Fruit fly (Drosophila melanogaster): ENCODE results near the gene nebu.
A peak's percentile ranks its signal among the peaks of the same experiment; 100 is the strongest.

Gene nebu

dm6 chr3L:12830416-12830815, 12.5 kb downstream of the nebu start (continued):
- no peak for TF ChIP-seq nerfin-2 (GFP tag; IDR thresholded peaks at IDR 0.05; ENCODE audit: partially characterized antibody)
- peak; percentile 17 for TF ChIP-seq CG10209 (GFP tag; optimal IDR thresholded peaks at IDR 0.05)
- no peak for TF ChIP-seq scrt (GFP tag; optimal IDR thresholded peaks at IDR 0.05)
- no peak for TF ChIP-seq cad (GFP tag; optimal IDR thresholded peaks at IDR 0.05)
- TF ChIP-seq eve (GFP tag; optimal IDR thresholded peaks at IDR 0.05), result no peak
- TF ChIP-seq CG7987 (GFP tag; optimal IDR thresholded peaks at IDR 0.05), result no peak
- no peak for TF ChIP-seq CG10979 (tag; optimal IDR thresholded peaks at IDR 0.05)
- no peak for TF ChIP-seq bcd (GFP tag; optimal IDR thresholded peaks at IDR 0.05)
- no peak for TF ChIP-seq CG2889 (GFP tag; IDR thresholded peaks at IDR 0.05)
- no peak for TF ChIP-seq Usf (GFP tag; optimal IDR thresholded peaks at IDR 0.05)
- TF ChIP-seq cato (GFP tag; optimal IDR thresholded peaks at IDR 0.05; ENCODE audit: borderline replicate concordance), result no peak
- no peak for TF ChIP-seq btn (GFP tag; optimal IDR thresholded peaks at IDR 0.05)
- no peak for TF ChIP-seq fru (optimal IDR thresholded peaks at IDR 0.05)
- no peak for TF ChIP-seq CG12299 (tag; optimal IDR thresholded peaks at IDR 0.05)
- TF ChIP-seq tll (GFP tag; optimal IDR thresholded peaks at IDR 0.05), result no peak
- no peak for TF ChIP-seq zf30C (GFP tag; optimal IDR thresholded peaks at IDR 0.05)
- TF ChIP-seq CG2202 (tag; optimal IDR thresholded peaks at IDR 0.05), result peak; percentile 4
- peak; percentile 52; the same call in 1 of the 2 replicates for TF ChIP-seq vvl (GFP tag; IDR thresholded peaks at IDR 0.05)
- TF ChIP-seq CG10321 (GFP tag; IDR thresholded peaks at IDR 0.05), result no peak
- no peak for TF ChIP-seq HLHmδ (GFP tag; optimal IDR thresholded peaks at IDR 0.05)
- no peak for TF ChIP-seq kay (GFP tag; optimal IDR thresholded peaks at IDR 0.05)
- TF ChIP-seq Xrp1 (GFP tag; IDR thresholded peaks at IDR 0.05), result peak; percentile 51; the same call in 1 of the 2 replicates
- peak; percentile 72 for TF ChIP-seq sd (tag; optimal IDR thresholded peaks at IDR 0.05)
- TF ChIP-seq CG32772 (GFP tag; IDR thresholded peaks at IDR 0.05), result no peak
- TF ChIP-seq CG15073 (GFP tag; optimal IDR thresholded peaks at IDR 0.05), result no peak
- no peak for TF ChIP-seq trem (tag; optimal IDR thresholded peaks at IDR 0.05)
- TF ChIP-seq CG1529 (GFP tag; optimal IDR thresholded peaks at IDR 0.05), result peak; percentile 9
- peak; percentile 68 for TF ChIP-seq Med (GFP tag)
- peak; percentile 48 for TF ChIP-seq PHDP (tag; optimal IDR thresholded peaks at IDR 0.05)
- no peak for TF ChIP-seq hth (optimal IDR thresholded peaks at IDR 0.05)
- TF ChIP-seq CG17568 (GFP tag; optimal IDR thresholded peaks at IDR 0.05), result peak; percentile 54
- 0 out of 2 replicates have a peak, but pooled peaks have one; percentile 16 for TF ChIP-seq CG17328 (GFP tag; IDR thresholded peaks at IDR 0.05)
- TF ChIP-seq gt (GFP tag; IDR thresholded peaks at IDR 0.05), result no peak
- no peak for TF ChIP-seq CG33557 (GFP tag; optimal IDR thresholded peaks at IDR 0.05)
- peak; percentile 21 for TF ChIP-seq CG15269 (tag; optimal IDR thresholded peaks at IDR 0.05)
- no peak for TF ChIP-seq gce (GFP tag; IDR thresholded peaks at IDR 0.05)
- TF ChIP-seq yki (optimal IDR thresholded peaks at IDR 0.05), result no peak
- TF ChIP-seq CG12391 (tag; optimal IDR thresholded peaks at IDR 0.05), result peak; percentile 4
- TF ChIP-seq sqz (GFP tag; optimal IDR thresholded peaks at IDR 0.05), result no peak

dm6 chr3L:12828532-12828931, 14.4 kb downstream of the nebu start:
- no peak for TF ChIP-seq CG2875 (GFP tag; optimal IDR thresholded peaks at IDR 0.05)
- peak; percentile 69 for TF ChIP-seq cwo (GFP tag; optimal IDR thresholded peaks at IDR 0.05)
- TF ChIP-seq sens (GFP tag), result peak; percentile 71
- TF ChIP-seq run (tag; optimal IDR thresholded peaks at IDR 0.05), result no peak
- TF ChIP-seq CG34376 (GFP tag; optimal IDR thresholded peaks at IDR 0.05), result peak; percentile 72
- no peak for TF ChIP-seq hkb (optimal IDR thresholded peaks at IDR 0.05)
- no peak for TF ChIP-seq hkb (GFP tag; IDR thresholded peaks at IDR 0.05)
- TF ChIP-seq dysf (GFP tag; IDR thresholded peaks at IDR 0.05), result no peak
- TF ChIP-seq CG7745 (tag; optimal IDR thresholded peaks at IDR 0.05), result no peak
- TF ChIP-seq CG17568 (GFP tag; optimal IDR thresholded peaks at IDR 0.05), result peak; percentile 17
- peak; percentile 43 for TF ChIP-seq sug (tag; optimal IDR thresholded peaks at IDR 0.05)
- TF ChIP-seq Mad (GFP tag; optimal IDR thresholded peaks at IDR 0.05), result no peak
- TF ChIP-seq CG33213 (GFP tag; optimal IDR thresholded peaks at IDR 0.05), result no peak
- TF ChIP-seq sd (tag; optimal IDR thresholded peaks at IDR 0.05), result peak; percentile 94
- TF ChIP-seq exex (tag; optimal IDR thresholded peaks at IDR 0.05), result peak; percentile 77
- no peak for TF ChIP-seq pb (GFP tag; optimal IDR thresholded peaks at IDR 0.05)
- no peak for TF ChIP-seq gcm (GFP tag; optimal IDR thresholded peaks at IDR 0.05)
